Fruit fly (Drosophila melanogaster) whole organism, adult: ENCODE results near the gene PIP82.

Experiments
- cnc ChIP-seq, 2 experiments: fragments of >200 bp; optimal IDR thresholded peaks; 2 replicates each; lab custom pipeline; 2017
- tj ChIP-seq: fragments of 200-800 bp; sonication (Bioruptor generic); optimal IDR thresholded peaks from 3 replicates; lab custom pipeline; 2017; ENCODE audit warnings: missing biosample characterization, mild to moderate bottlenecking, missing genetic modification characterization, moderate library complexity

Gene PIP82

dm6 chrX:8475657-8476056, 53.8 kb downstream of the PIP82 start:
- no peak for TF ChIP-seq cnc (optimal IDR thresholded peaks at IDR 0.05; lab: Kevin White, UChicago)
- TF ChIP-seq tj, result peak; percentile 93
